Worm (Caenorhabditis elegans) whole organism, young adult: ENCODE measurements around the gene vep-2.

Experiments used
- C06A6.2 ChIP-seq: fragments of 200-800 bp; sonication (Bioruptor generic); conservative IDR thresholded peaks from 2 replicates; pipeline ENCODE4 v1.3.6; 2022; ENCODE audit warnings: missing genetic modification characterization, missing compliant biosample characterization
- F22D6.2 ChIP-seq: sonication (generic microtip); optimal IDR thresholded peaks from 2 replicates; lab custom pipeline; 2016; ENCODE audit warnings: mild to moderate bottlenecking, missing genetic modification characterization, missing compliant biosample characterization
- F39B2.1 ChIP-seq: fragments of 200-800 bp; sonication (Bioruptor generic); IDR thresholded peaks from 2 replicates; pipeline ENCODE4 v1.3.6; 2022; ENCODE audit warnings: missing genetic modification reagents, missing genetic modification characterization, missing compliant biosample characterization
- F52B5.7 ChIP-seq: sonication (generic microtip); optimal IDR thresholded peaks from 2 replicates; lab custom pipeline; 2016; ENCODE audit warnings: mild to moderate bottlenecking, missing genetic modification characterization, missing compliant biosample characterization
- K12H6.12 ChIP-seq: fragments of 200-800 bp; sonication (Bioruptor generic); optimal IDR thresholded peaks from 2 replicates; lab custom pipeline; 2018; ENCODE audit warnings: mild to moderate bottlenecking, missing genetic modification characterization, missing compliant biosample characterization
- Y53F4B.3 ChIP-seq: fragments of 200-800 bp; sonication (Bioruptor generic); IDR thresholded peaks from 2 replicates; pipeline ENCODE4 v1.3.6; 2022; ENCODE audit warnings: missing genetic modification reagents, missing genetic modification characterization, missing compliant biosample characterization
- Y95B8A.8 ChIP-seq: fragments of 200-800 bp; sonication (Bioruptor generic); IDR thresholded peaks from 2 replicates; pipeline ENCODE4 v1.3.6; 2022; ENCODE audit warnings: missing genetic modification reagents, missing genetic modification characterization, missing compliant biosample characterization
- akir-1 ChIP-seq: fragments of 200-800 bp; sonication (Bioruptor generic); optimal IDR thresholded peaks from 2 replicates; lab custom pipeline; 2018; ENCODE audit warnings: mild to moderate bottlenecking, missing genetic modification characterization, moderate library complexity, missing compliant biosample characterization
- ama-1 ChIP-seq, 3 experiments: fragments of 150-350 bp in 1 of 3; sonication (generic microtip) in 2 of 3; optimal IDR thresholded peaks; 2 replicates each; lab custom pipeline; 2014 to 2018; ENCODE audit warnings: missing biosample characterization in 2 of 3, missing genetic modification characterization in 2 of 3, missing genetic modification reagents in 2 of 3
- atf-7 ChIP-seq: sonication (generic microtip); optimal IDR thresholded peaks from 2 replicates; lab custom pipeline; 2017; ENCODE audit warnings: mild to moderate bottlenecking, missing genetic modification characterization, missing compliant biosample characterization
- attf-6 ChIP-seq: fragments of 200-800 bp; sonication (Bioruptor generic); IDR thresholded peaks from 2 replicates; pipeline ENCODE4 v1.3.6; 2022; ENCODE audit warnings: missing genetic modification reagents, missing genetic modification characterization, missing compliant biosample characterization
- bed-1 ChIP-seq: fragments of 200-800 bp; sonication (Bioruptor generic); IDR thresholded peaks from 2 replicates; pipeline ENCODE4 v1.3.6; 2022; ENCODE audit warnings: missing genetic modification reagents, missing genetic modification characterization, missing compliant biosample characterization
- cebp-2 ChIP-seq: fragments of 200-800 bp; sonication (Bioruptor generic); IDR thresholded peaks from 2 replicates; pipeline ENCODE4 v1.3.6; 2022; ENCODE audit warnings: missing genetic modification characterization, missing compliant biosample characterization
- ceh-100 ChIP-seq: fragments of 200-800 bp; sonication (Bioruptor generic); IDR thresholded peaks from 2 replicates; pipeline ENCODE4 v1.3.6; 2022; ENCODE audit warnings: missing genetic modification reagents, missing genetic modification characterization, missing compliant biosample characterization
- ceh-79 ChIP-seq: sonication (generic microtip); optimal IDR thresholded peaks from 2 replicates; lab custom pipeline; 2017; ENCODE audit warnings: mild to moderate bottlenecking, missing genetic modification characterization, missing compliant biosample characterization
- dox-1 ChIP-seq: fragments of 200-800 bp; sonication (Bioruptor generic); IDR thresholded peaks from 2 replicates; pipeline ENCODE4 v1.3.6; 2022; ENCODE audit warnings: missing genetic modification reagents, missing genetic modification characterization, missing compliant biosample characterization
- dpff-1 ChIP-seq: sonication (generic microtip); optimal IDR thresholded peaks from 2 replicates; lab custom pipeline; 2017; ENCODE audit warnings: mild to moderate bottlenecking, missing genetic modification characterization, missing compliant biosample characterization
- egl-18 ChIP-seq: fragments of 200-800 bp; sonication (Bioruptor generic); IDR thresholded peaks from 2 replicates; pipeline ENCODE4 v1.3.6; 2022; ENCODE audit warnings: missing genetic modification reagents, missing genetic modification characterization, missing compliant biosample characterization
- egl-44 ChIP-seq: fragments of 200-800 bp; sonication (Bioruptor generic); IDR thresholded peaks from 2 replicates; pipeline ENCODE4 v1.3.6; 2022; ENCODE audit warnings: missing genetic modification reagents, missing genetic modification characterization, missing compliant biosample characterization
- egrh-3 ChIP-seq: fragments of 200-800 bp; sonication (Bioruptor generic); IDR thresholded peaks from 2 replicates; pipeline ENCODE4 v1.3.6; 2022; ENCODE audit warnings: missing genetic modification reagents, missing genetic modification characterization, missing compliant biosample characterization
- gei-17 ChIP-seq: fragments of 200-800 bp; sonication (Bioruptor generic); optimal IDR thresholded peaks from 2 replicates; lab custom pipeline; 2018; ENCODE audit warnings: mild to moderate bottlenecking, missing genetic modification characterization, missing compliant biosample characterization
- hlh-12 ChIP-seq: sonication (generic microtip); optimal IDR thresholded peaks from 2 replicates; lab custom pipeline; 2016; ENCODE audit warnings: missing genetic modification characterization, missing compliant biosample characterization
- hmg-1.2 ChIP-seq: fragments of 200-800 bp; sonication (Bioruptor generic); IDR thresholded peaks from 2 replicates; pipeline ENCODE4 v1.3.6; 2022; ENCODE audit warnings: missing genetic modification reagents, missing genetic modification characterization, missing compliant biosample characterization
- hmg-20 ChIP-seq: fragments of 200-800 bp; sonication (Bioruptor generic); IDR thresholded peaks from 2 replicates; pipeline ENCODE4 v1.3.6; 2022; ENCODE audit warnings: missing genetic modification reagents, missing genetic modification characterization, missing compliant biosample characterization
- lag-1 ChIP-seq: fragments of 200-800 bp; sonication (Bioruptor generic); IDR thresholded peaks from 2 replicates; pipeline ENCODE4 v1.3.6; 2022; ENCODE audit warnings: missing genetic modification reagents, missing genetic modification characterization, missing compliant biosample characterization
- lin-35 ChIP-seq, 3 experiments: fragments of 150-350 bp in 2 of 3; sonication (generic microtip) in 1 of 3; optimal IDR thresholded peaks; 2 replicates each; lab custom pipeline; 2014 to 2018; ENCODE audit warnings: missing biosample characterization in 3 of 3, missing genetic modification characterization in 3 of 3, missing genetic modification reagents in 3 of 3
- lir-1 ChIP-seq: fragments of 200-800 bp; sonication (Bioruptor generic); conservative IDR thresholded peaks from 2 replicates; pipeline ENCODE4 v1.3.6; 2022; ENCODE audit warnings: missing genetic modification reagents, missing genetic modification characterization, missing compliant biosample characterization
- lsl-1 ChIP-seq: fragments of 200-800 bp; sonication (Bioruptor generic); optimal IDR thresholded peaks from 2 replicates; lab custom pipeline; 2018; ENCODE audit warnings: mild to moderate bottlenecking, missing genetic modification characterization, moderate library complexity, missing compliant biosample characterization
- lsy-27 ChIP-seq: sonication (generic microtip); optimal IDR thresholded peaks from 2 replicates; lab custom pipeline; 2017; ENCODE audit warnings: missing genetic modification characterization, mild to moderate bottlenecking, missing compliant biosample characterization, antibody characterized with exemption, missing genotype, borderline replicate concordance; ENCODE audit not compliant: insufficient read depth
- madf-8 ChIP-seq: fragments of 200-800 bp; sonication (Bioruptor generic); conservative IDR thresholded peaks from 2 replicates; pipeline ENCODE4 v1.3.6; 2022; ENCODE audit warnings: missing genetic modification reagents, missing genetic modification characterization, missing compliant biosample characterization
- mel-28 ChIP-seq: sonication (generic microtip); optimal IDR thresholded peaks from 2 replicates; lab custom pipeline; 2016; ENCODE audit warnings: borderline replicate concordance, mild to moderate bottlenecking, missing genetic modification characterization, missing compliant biosample characterization
- mes-4 ChIP-seq: sonication (generic microtip); optimal IDR thresholded peaks from 2 replicates; lab custom pipeline; 2016; ENCODE audit warnings: missing genotype, missing genetic modification characterization, missing compliant biosample characterization
- nfyb-1 ChIP-seq: fragments of 200-800 bp; sonication (Bioruptor generic); IDR thresholded peaks from 2 replicates; pipeline ENCODE4 v1.3.6; 2022; ENCODE audit warnings: missing genetic modification reagents, missing genetic modification characterization, missing compliant biosample characterization
- nhr-27 ChIP-seq: fragments of 200-800 bp; sonication (Bioruptor generic); optimal IDR thresholded peaks from 2 replicates; lab custom pipeline; 2018; ENCODE audit warnings: mild to moderate bottlenecking, missing genetic modification characterization, moderate library complexity, missing compliant biosample characterization
- nhr-80 ChIP-seq: sonication (generic microtip); optimal IDR thresholded peaks from 2 replicates; lab custom pipeline; 2016; ENCODE audit warnings: missing genetic modification characterization, missing compliant biosample characterization
- rcor-1 ChIP-seq: fragments of 200-800 bp; sonication (Bioruptor generic); IDR thresholded peaks from 2 replicates; pipeline ENCODE4 v1.3.6; 2022; ENCODE audit warnings: missing genetic modification reagents, missing genetic modification characterization, missing compliant biosample characterization
- sptf-2 ChIP-seq: fragments of 200-800 bp; sonication (Bioruptor generic); optimal IDR thresholded peaks from 2 replicates; lab custom pipeline; 2018; ENCODE audit warnings: mild to moderate bottlenecking, missing genetic modification characterization, missing compliant biosample characterization
- tbp1 ChIP-seq: fragments of 200-800 bp; sonication (Bioruptor generic); optimal IDR thresholded peaks from 2 replicates; lab custom pipeline; 2018; ENCODE audit warnings: mild to moderate bottlenecking, missing genetic modification characterization, missing compliant biosample characterization
- tbx-9 ChIP-seq: sonication (generic microtip); optimal IDR thresholded peaks from 2 replicates; lab custom pipeline; 2016; ENCODE audit warnings: borderline replicate concordance, missing genetic modification characterization, inconsistent platforms, missing compliant biosample characterization
- xnd-1 ChIP-seq: sonication (generic microtip); optimal IDR thresholded peaks from 2 replicates; lab custom pipeline; 2016; ENCODE audit warnings: missing genotype, missing genetic modification reagents, missing genetic modification characterization, missing compliant biosample characterization
- zfh-2 ChIP-seq: fragments of 200-800 bp; sonication (Bioruptor generic); conservative IDR thresholded peaks from 2 replicates; pipeline ENCODE4 v1.3.6; 2022; ENCODE audit warnings: missing genetic modification reagents, missing genetic modification characterization, missing compliant biosample characterization
- ztf-18 ChIP-seq: sonication (generic microtip); optimal IDR thresholded peaks from 2 replicates; lab custom pipeline; 2016; ENCODE audit warnings: missing genotype, mild to moderate bottlenecking, missing genetic modification characterization, missing compliant biosample characterization
- ztf-28 ChIP-seq: fragments of 200-800 bp; sonication (Bioruptor generic); IDR thresholded peaks from 2 replicates; pipeline ENCODE4 v1.3.6; 2022; ENCODE audit warnings: missing genetic modification reagents, missing genetic modification characterization, missing compliant biosample characterization
- ztf-6 ChIP-seq: fragments of 200-800 bp; sonication (Bioruptor generic); IDR thresholded peaks from 2 replicates; pipeline ENCODE4 v1.3.6; 2022; ENCODE audit warnings: missing genetic modification reagents, missing genetic modification characterization, missing compliant biosample characterization

The vep-2 gene

DNA sequence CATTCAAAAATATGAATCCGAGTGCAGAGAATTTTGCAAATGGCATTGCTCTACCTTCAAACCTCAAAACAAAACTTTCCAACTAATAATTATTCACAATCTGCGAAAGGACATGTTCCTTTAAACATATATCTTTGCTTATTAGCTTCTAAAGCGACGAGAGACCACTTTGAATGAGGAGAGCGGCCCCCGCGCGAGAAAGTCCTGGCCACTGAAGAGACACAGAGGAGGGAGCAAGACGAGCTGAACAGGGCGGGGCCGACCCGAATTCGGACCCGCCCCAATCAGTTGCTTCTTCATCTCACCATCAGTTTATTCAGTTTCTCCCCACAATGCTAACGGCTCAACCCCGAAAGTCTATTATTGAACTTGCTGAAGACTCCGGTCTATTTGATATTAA lies 42.5 kb upstream of the vep-2 start, which contains the start of gene T27A10.2:
Gene T27A10.2, plus strand, starts transcription at position 333 of the 400 bp plus-strand sequence.
- TF ChIP-seq rcor-1 (no peak), F39B2.1 (GFP tag; lab: Robert Waterston, UW) (no peak), nhr-27 (tag; lab: Kevin White, UChicago) (no peak), egrh-3 (GFP tag; lab: Robert Waterston, UW) (peak; percentile 50; the same call in 1 of the 2 replicates), egl-44 (GFP tag; lab: Robert Waterston, UW) (no peak), dox-1 (no peak), cebp-2 (GFP tag; lab: Robert Waterston, UW) (no peak), hmg-1.2 (GFP tag; lab: Robert Waterston, UW) (peak; percentile 60; the same call in 1 of the 2 replicates), ztf-6 (GFP tag; lab: Robert Waterston, UW) (no peak)
- TF ChIP-seq, all 124 proteins: peak for 2

- TF ChIP-seq mel-28: no peak
- TF ChIP-seq K12H6.12 (tag; lab: Kevin White, UChicago): no peak
- TF ChIP-seq gei-17 (GFP tag; lab: Kevin White, UChicago): no peak
- TF ChIP-seq hlh-12 (tag; lab: Kevin White, UChicago): no peak
- TF ChIP-seq nfyb-1 (GFP tag; lab: Robert Waterston, UW): no peak
- no peak for TF ChIP-seq Y53F4B.3 (GFP tag; lab: Robert Waterston, UW)
- TF ChIP-seq F22D6.2 (tag; lab: Kevin White, UChicago): no peak
- TF ChIP-seq lsy-27 (tag; lab: Kevin White, UChicago): no peak
- TF ChIP-seq attf-6 (GFP tag; lab: Robert Waterston, UW): no peak
- TF ChIP-seq hmg-20 (GFP tag; lab: Robert Waterston, UW): no peak
Measured at ce11 chrX:3590510-3590909, 37.6 kb upstream of the vep-2 start.

ce11 chrX:3596303-3596772 lies 31.8 kb upstream of the vep-2 start, which contains the start of gene T27A10.6:
T27A10.6 (minus strand) TSS chrX:3596353.
- no peak for TF ChIP-seq F52B5.7 (tag; lab: Kevin White, UChicago)
- TF ChIP-seq xnd-1 (tag; lab: Kevin White, UChicago): no peak
- TF ChIP-seq Y95B8A.8 (GFP tag; lab: Robert Waterston, UW): no peak
- no peak for TF ChIP-seq lir-1 (GFP tag; lab: Robert Waterston, UW)
- TF ChIP-seq mes-4 (tag; lab: Kevin White, UChicago): no peak
- TF ChIP-seq lin-35 (GFP tag; optimal IDR thresholded peaks at IDR 0.05; lab: Kevin White, UChicago): no peak
- TF ChIP-seq atf-7 (tag; lab: Kevin White, UChicago): no peak
- TF ChIP-seq akir-1 (GFP tag; lab: Kevin White, UChicago): no peak
- TF ChIP-seq lag-1: no peak
- TF ChIP-seq C06A6.2 (GFP tag; lab: Robert Waterston, UW): no peak
- TF ChIP-seq dpff-1 (tag; lab: Kevin White, UChicago): no peak
- TF ChIP-seq, all 124 proteins: peak for 0

DNA sequence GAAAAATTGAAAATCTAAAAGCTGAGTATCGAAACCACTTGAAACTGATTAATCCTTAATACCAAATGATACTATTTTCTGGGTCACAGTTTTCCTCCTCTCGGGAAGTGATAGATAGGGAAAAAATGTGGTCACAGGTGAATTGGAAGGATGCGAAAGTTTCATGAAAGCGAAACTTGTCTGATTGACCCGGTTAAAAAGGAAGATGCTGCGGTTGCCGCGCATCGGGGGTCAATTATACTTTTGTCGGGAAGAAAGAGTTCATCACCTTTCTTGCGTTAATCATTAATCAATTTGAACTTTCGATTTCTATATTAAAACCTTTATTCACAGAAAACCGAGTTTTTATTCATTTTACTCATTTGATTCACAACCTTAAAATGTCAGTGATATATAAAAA lies 31.1 kb upstream of the vep-2 start:
- TF ChIP-seq madf-8 (GFP tag; lab: Robert Waterston, UW) (no peak), cebp-2 (GFP tag; lab: Robert Waterston, UW) (no peak), tbx-9 (tag; lab: Kevin White, UChicago) (no peak), zfh-2 (GFP tag; lab: Robert Waterston, UW) (no peak), bed-1 (GFP tag; lab: Robert Waterston, UW) (no peak), lsl-1 (GFP tag; lab: Kevin White, UChicago) (no peak), ztf-18 (tag; lab: Kevin White, UChicago) (no peak), ceh-100 (GFP tag; lab: Robert Waterston, UW) (no peak), tbp1 (no peak), ceh-79 (no peak), ztf-28 (no peak), ama-1 (optimal IDR thresholded peaks at IDR 0.05; lab: Kevin White, UChicago) (no peak), ama-1 (GFP tag; optimal IDR thresholded peaks at IDR 0.05; lab: Kevin White, UChicago) (no peak), lag-1 (no peak), nhr-80 (tag; lab: Kevin White, UChicago) (no peak), sptf-2 (GFP tag; lab: Kevin White, UChicago) (no peak), egl-18 (GFP tag; lab: Robert Waterston, UW) (no peak)
